Worm (Caenorhabditis elegans) whole organism, L4/young adult: ENCODE results near the gene bed-3.

Experiments used
- dao-5 ChIP-seq: sonication (generic microtip); optimal IDR thresholded peaks from 2 replicates; lab custom pipeline; 2016; ENCODE audit warnings: missing genotype, missing genetic modification characterization, moderate library complexity, missing compliant biosample characterization
- him-1 ChIP-seq: sonication (generic microtip); optimal IDR thresholded peaks from 2 replicates; lab custom pipeline; 2016; ENCODE audit warnings: missing genotype, missing genetic modification reagents, missing genetic modification characterization, missing compliant biosample characterization

- TF ChIP-seq dao-5 (tag; lab: Kevin White, UChicago) (no peak), him-1 (no peak)
These were observed 49.5 kb upstream of the bed-3 start for ce11 chrIV:9866865-9867264.
